Worm (Caenorhabditis elegans) whole organism, mixed stage, embryonic: Measurements from ENCODE around the gene F59D12.2.

Source experiments
- mep-1 ChIP-seq: fragments of 150-350 bp; optimal IDR thresholded peaks from 2 replicates; lab custom pipeline; 2017; ENCODE audit warnings: missing biosample characterization, missing genetic modification reagents, missing genetic modification characterization, inconsistent platforms
- unc-120 ChIP-seq: sonication (generic microtip); optimal IDR thresholded peaks from 2 replicates; lab custom pipeline; 2017; ENCODE audit warnings: missing genetic modification characterization, missing compliant biosample characterization; ENCODE audit not compliant: poor library complexity, severe bottlenecking

DNA sequence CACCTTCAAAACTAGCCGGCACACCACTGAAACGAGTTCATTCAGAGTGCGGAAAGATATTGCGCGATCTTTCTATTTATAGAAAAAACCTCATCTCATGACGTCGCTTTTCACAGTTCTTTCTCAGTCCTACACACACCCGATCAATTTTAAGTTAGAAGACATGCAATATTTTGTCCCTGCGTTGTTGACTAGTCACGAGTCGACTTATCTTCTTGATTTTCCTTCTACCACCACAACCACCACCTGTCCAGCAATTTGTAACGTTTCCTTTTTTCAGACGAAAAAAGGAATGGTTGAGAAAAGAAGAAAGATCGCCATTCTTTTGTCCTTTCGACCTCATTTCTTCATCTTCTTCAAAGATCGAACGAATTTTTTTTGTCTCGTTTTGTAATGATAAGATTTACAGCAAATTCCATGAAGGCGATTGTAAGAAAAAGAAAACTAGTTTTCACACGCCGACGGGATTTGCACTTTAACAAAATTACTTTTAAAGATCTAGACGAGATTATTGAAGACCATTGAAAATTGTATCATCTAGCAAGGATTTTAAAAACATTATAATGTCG is 30.7 kb upstream of the F59D12.2 start:
- no peak for TF ChIP-seq unc-120 (tag; lab: Kevin White, UChicago)
- TF ChIP-seq mep-1 (tag; lab: Kevin White, UChicago): no peak
